Fruit fly (Drosophila melanogaster) whole organism, pupa: ENCODE results near the gene Cpr67Fa1.
A peak's percentile ranks its signal among the peaks of the same experiment; 100 is the strongest.

Source experiments
- CG10348 ChIP-seq: fragments of 200-800 bp; sonication (Bioruptor generic); IDR thresholded peaks from 2 replicates; pipeline ENCODE4 v1.3.6; 2022; ENCODE audit warnings: missing biosample characterization, missing genetic modification characterization
- CG12605 ChIP-seq: fragments of 200-800 bp; sonication (Bioruptor generic); IDR thresholded peaks from 2 replicates; pipeline ENCODE4 v1.3.6; 2022; ENCODE audit warnings: missing biosample characterization, missing genetic modification characterization
- CG13204 ChIP-seq: fragments of 200-800 bp; sonication (Bioruptor generic); optimal IDR thresholded peaks from 2 replicates; lab custom pipeline; 2018; ENCODE audit warnings: missing biosample characterization, mild to moderate bottlenecking, missing genetic modification characterization, moderate library complexity
- CG14655 ChIP-seq: fragments of 200-800 bp; sonication (Bioruptor generic); optimal IDR thresholded peaks from 3 replicates; lab custom pipeline; 2017; ENCODE audit warnings: mild to moderate bottlenecking, missing biosample characterization, missing genetic modification reagents, missing genetic modification characterization
- CG15710 ChIP-seq: fragments of 200-800 bp; sonication (Bioruptor generic); optimal IDR thresholded peaks from 2 replicates; lab custom pipeline; 2018; ENCODE audit warnings: missing biosample characterization, mild to moderate bottlenecking, missing genetic modification characterization, moderate library complexity
- CG17806 ChIP-seq: fragments of 200-800 bp; sonication (Bioruptor generic); optimal IDR thresholded peaks from 2 replicates; lab custom pipeline; 2018; ENCODE audit warnings: missing biosample characterization, mild to moderate bottlenecking, missing genetic modification characterization, moderate library complexity
- CG32121 ChIP-seq: fragments of 200-800 bp; sonication (Bioruptor generic); IDR thresholded peaks from 2 replicates; pipeline ENCODE4 v1.3.6; 2022; ENCODE audit warnings: missing biosample characterization, missing genetic modification characterization
- CG34367 ChIP-seq: fragments of 200-800 bp; sonication (Bioruptor generic); optimal IDR thresholded peaks from 2 replicates; lab custom pipeline; 2018; ENCODE audit warnings: missing biosample characterization, mild to moderate bottlenecking, missing genetic modification characterization
- CG4496 ChIP-seq: fragments of 200-800 bp; sonication (Bioruptor generic); IDR thresholded peaks from 3 replicates; pipeline ENCODE4 v1.3.6; 2022; ENCODE audit warnings: missing biosample characterization, missing genetic modification characterization
- CG8159 ChIP-seq: fragments of 200-800 bp; sonication (Bioruptor generic); optimal IDR thresholded peaks from 3 replicates; lab custom pipeline; 2018; ENCODE audit warnings: missing biosample characterization, mild to moderate bottlenecking, missing genetic modification characterization, moderate library complexity
- CG8301 ChIP-seq: fragments of 200-800 bp; sonication (Bioruptor generic); optimal IDR thresholded peaks from 2 replicates; lab custom pipeline; 2018; ENCODE audit warnings: missing biosample characterization, mild to moderate bottlenecking, missing genetic modification characterization
- CG9948 ChIP-seq: fragments of 200-800 bp; sonication (Bioruptor generic); optimal IDR thresholded peaks from 2 replicates; lab custom pipeline; 2018; ENCODE audit warnings: missing biosample characterization, mild to moderate bottlenecking, missing genetic modification characterization, moderate library complexity
- D1 ChIP-seq: fragments of 200-800 bp; sonication (Bioruptor generic); optimal IDR thresholded peaks from 2 replicates; lab custom pipeline; 2018; ENCODE audit warnings: missing biosample characterization, mild to moderate bottlenecking, missing genetic modification characterization, moderate library complexity
- EcR ChIP-seq: fragments of 200-800 bp; sonication (Bioruptor generic); optimal IDR thresholded peaks from 3 replicates; lab custom pipeline; 2019; ENCODE audit warnings: missing biosample characterization, missing genetic modification characterization, mild to moderate bottlenecking, moderate library complexity, missing genetic modification reagents
- Ets98B ChIP-seq: fragments of 200-800 bp; sonication (Bioruptor generic); IDR thresholded peaks from 2 replicates; pipeline ENCODE4 v1.3.6; 2022; ENCODE audit warnings: missing biosample characterization, missing genetic modification characterization
- Pif1A ChIP-seq: fragments of 200-800 bp; sonication (Bioruptor generic); optimal IDR thresholded peaks from 3 replicates; lab custom pipeline; 2016; ENCODE audit warnings: missing biosample characterization, missing genetic modification characterization
- Pif1B ChIP-seq: fragments of 200-800 bp; sonication (Bioruptor generic); optimal IDR thresholded peaks from 3 replicates; lab custom pipeline; 2016; ENCODE audit warnings: missing biosample characterization, missing genetic modification characterization
- Snoo ChIP-seq: fragments of 200-800 bp; sonication (Bioruptor generic); optimal IDR thresholded peaks from 3 replicates; lab custom pipeline; 2017; ENCODE audit warnings: missing biosample characterization, mild to moderate bottlenecking, missing genetic modification characterization, inconsistent platforms
- fd96Ca ChIP-seq: fragments of 200-800 bp; sonication (Bioruptor generic); IDR thresholded peaks from 3 replicates; pipeline ENCODE4 v1.3.6; 2022; ENCODE audit warnings: missing biosample characterization, missing genetic modification characterization
- gl ChIP-seq: fragments of 200-800 bp; sonication (Bioruptor generic); optimal IDR thresholded peaks from 2 replicates; lab custom pipeline; 2018; ENCODE audit warnings: missing biosample characterization, mild to moderate bottlenecking, missing genetic modification characterization
- rn ChIP-seq: fragments of 200-800 bp; sonication (Bioruptor generic); IDR thresholded peaks from 2 replicates; pipeline ENCODE4 v1.3.6; 2022; ENCODE audit warnings: missing biosample characterization, missing genetic modification characterization

Cpr67Fa1 gene

dm6 chr3L:10857515-10858023 lies 32.2 kb upstream of the Cpr67Fa1 start:
- TF ChIP-seq Pif1B (GFP tag; lab: Kevin White, UChicago) (peak; percentile 61), CG10348 (GFP tag; lab: Robert Waterston, UW) (no peak), CG13204 (GFP tag; lab: Kevin White, UChicago) (peak; percentile 75), CG4496 (GFP tag; lab: Robert Waterston, UW) (peak; percentile 82), rn (no peak), CG32121 (GFP tag; lab: Robert Waterston, UW) (peak; percentile 75), fd96Ca (peak; percentile 57; the same call in 1 of the 3 replicates), CG12605 (GFP tag; lab: Robert Waterston, UW) (peak; percentile 77; the same call in 1 of the 2 replicates), CG9948 (tag; lab: Kevin White, UChicago) (no peak), CG8301 (peak; percentile 0), CG14655 (GFP tag; lab: Kevin White, UChicago) (no peak), Pif1A (GFP tag; lab: Kevin White, UChicago) (peak; percentile 19), gl (no peak), CG34367 (tag; lab: Kevin White, UChicago) (no peak), CG15710 (no peak), D1 (tag; lab: Kevin White, UChicago) (peak; percentile 25), Ets98B (peak; percentile 68), EcR (peak; percentile 87), CG17806 (tag; lab: Kevin White, UChicago) (no peak), CG8159 (tag; lab: Kevin White, UChicago) (peak; percentile 14), Snoo (tag; lab: Kevin White, UChicago) (no peak)

- TF ChIP-seq fd96Ca (no peak), Snoo (tag; lab: Kevin White, UChicago) (peak; percentile 11)
- TF ChIP-seq, all 21 proteins: peak for 1
These were observed 31.2 kb upstream of the Cpr67Fa1 start for dm6 chr3L:10858569-10858968.

dm6 chr3L:10860042-10860643 lies 29.6 kb upstream of the Cpr67Fa1 start:
- TF ChIP-seq rn (no peak), D1 (tag; lab: Kevin White, UChicago) (no peak), CG32121 (GFP tag; lab: Robert Waterston, UW) (peak; percentile 53), CG4496 (GFP tag; lab: Robert Waterston, UW) (0 out of 3 replicates have a peak, but pooled peaks have one; percentile 8)

DNA sequence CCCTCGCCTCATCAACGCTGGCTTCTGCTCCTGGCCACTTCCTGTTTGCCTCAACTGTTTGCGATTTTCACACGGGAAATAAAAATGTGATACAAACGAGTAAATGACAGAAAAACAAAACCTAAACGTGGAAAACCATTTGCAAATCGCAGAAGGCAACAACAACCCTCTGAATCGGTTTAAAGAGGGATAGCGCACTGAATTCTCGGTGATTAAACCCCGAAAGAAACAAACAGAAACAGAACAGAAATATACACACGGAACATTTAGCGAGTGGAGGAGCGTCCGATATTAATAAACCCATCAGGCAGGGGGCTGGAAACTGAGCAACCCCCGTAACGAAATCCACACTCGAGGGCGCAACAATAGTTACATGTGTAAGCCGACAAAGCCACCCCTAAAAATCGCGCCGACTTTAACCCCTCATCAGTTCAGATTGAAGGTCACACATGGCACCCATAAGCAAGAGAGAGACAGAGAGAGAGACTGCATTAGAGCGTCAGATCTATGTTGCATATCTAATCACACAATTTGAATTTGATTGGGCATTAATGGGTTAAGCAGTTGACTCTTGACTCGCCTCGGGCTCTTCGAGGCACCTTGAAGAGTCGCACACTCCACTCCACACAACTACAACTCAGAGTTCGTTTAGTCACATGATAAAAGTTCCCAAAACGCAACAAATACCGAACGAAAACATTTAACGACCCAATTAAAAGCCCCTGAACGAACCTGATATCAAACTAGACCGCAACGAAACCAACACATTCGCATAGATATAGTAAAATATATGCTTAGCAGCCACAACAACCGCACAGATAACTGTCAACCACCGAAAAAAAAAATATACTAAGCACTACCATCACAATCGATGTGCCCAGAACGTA lies 27.9 kb upstream of the Cpr67Fa1 start:
- TF ChIP-seq CG8301 (no peak), Ets98B (no peak), CG13204 (GFP tag; lab: Kevin White, UChicago) (no peak), CG34367 (tag; lab: Kevin White, UChicago) (no peak), Snoo (tag; lab: Kevin White, UChicago) (no peak), CG12605 (GFP tag; lab: Robert Waterston, UW) (no peak), D1 (tag; lab: Kevin White, UChicago) (no peak), CG32121 (GFP tag; lab: Robert Waterston, UW) (no peak), rn (no peak), CG9948 (tag; lab: Kevin White, UChicago) (no peak), Pif1A (GFP tag; lab: Kevin White, UChicago) (no peak), CG10348 (GFP tag; lab: Robert Waterston, UW) (no peak)

DNA sequence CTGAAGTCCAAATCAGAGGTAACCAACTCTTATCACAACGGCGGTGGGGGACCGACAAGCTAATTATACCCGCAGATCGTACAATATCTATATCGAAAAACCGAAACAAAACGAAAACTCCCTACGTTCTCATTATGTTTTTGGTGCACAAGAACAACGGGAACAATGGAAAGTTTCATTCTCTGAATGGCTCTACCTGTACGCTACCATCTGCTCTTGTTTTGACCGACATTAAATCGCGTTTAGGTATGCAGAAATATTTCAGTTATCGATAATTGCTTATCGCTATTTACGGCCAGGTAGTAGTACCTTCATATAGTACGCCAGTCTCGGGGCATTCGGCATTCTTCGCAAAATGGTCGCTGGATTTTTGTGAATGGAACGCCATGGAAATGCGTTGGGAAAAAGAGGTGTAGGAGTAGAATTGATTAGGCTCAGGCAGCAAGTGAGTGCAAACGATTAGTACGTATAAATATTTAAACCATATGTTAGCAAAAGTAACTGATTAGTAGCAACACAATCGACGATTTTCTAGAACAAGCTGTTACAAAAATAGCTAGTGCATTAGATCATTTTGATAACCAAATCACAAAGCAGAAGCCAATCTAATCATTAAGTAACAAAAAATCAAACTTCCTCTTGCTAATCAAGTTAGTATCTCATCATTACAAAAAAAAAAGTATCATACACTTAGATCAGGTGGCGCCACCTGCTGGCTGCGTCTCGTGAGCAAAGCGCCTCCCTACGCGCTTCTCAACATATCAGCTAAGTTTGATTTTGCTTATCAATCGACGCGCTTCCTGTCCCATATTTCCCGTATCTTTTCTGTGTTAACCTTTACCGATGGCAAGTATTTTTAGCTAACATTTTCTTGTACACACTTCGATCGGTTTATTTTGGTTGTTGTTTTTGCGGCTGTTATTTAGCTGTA lies 27.0 kb upstream of the Cpr67Fa1 start:
- TF ChIP-seq Snoo (tag; lab: Kevin White, UChicago) (no peak), EcR (no peak), CG8301 (no peak), CG4496 (GFP tag; lab: Robert Waterston, UW) (no peak), fd96Ca (no peak), Pif1A (GFP tag; lab: Kevin White, UChicago) (no peak), CG10348 (GFP tag; lab: Robert Waterston, UW) (no peak)

DNA sequence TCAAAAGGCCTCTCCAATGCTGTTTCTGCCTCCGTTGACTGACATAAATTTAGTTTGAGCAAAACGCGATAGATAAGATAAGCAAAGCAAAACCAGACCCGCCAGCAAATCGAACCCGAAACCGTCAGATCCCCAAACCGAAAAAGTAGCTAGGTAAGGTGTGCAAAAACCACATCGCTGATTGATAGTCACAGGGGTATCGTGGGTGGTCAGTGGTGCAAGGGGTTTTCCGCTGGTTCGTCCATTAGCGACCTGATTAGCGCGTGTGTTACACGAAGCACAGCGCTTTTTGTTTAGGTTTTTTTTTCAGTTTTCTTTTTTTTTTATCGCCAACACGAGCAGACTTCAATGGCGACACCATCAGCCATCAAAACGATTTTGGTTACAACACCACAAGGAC lies 25.9 kb upstream of the Cpr67Fa1 start:
- TF ChIP-seq CG32121 (GFP tag; lab: Robert Waterston, UW) (peak; percentile 26; the same call in 1 of the 2 replicates), rn (no peak), Pif1B (GFP tag; lab: Kevin White, UChicago) (no peak), Ets98B (0 out of 2 replicates have a peak, but pooled peaks have one; percentile 19), fd96Ca (no peak), CG8301 (no peak)
